Worm (Caenorhabditis elegans): ENCODE data around the gene orc-5.

ce11 chrIV:10782014-10782413, 47.6 kb upstream of the orc-5 start:
- TF ChIP-seq flh-1 (GFP tag; optimal IDR thresholded peaks at IDR 0.05) (no peak), nhr-12 (tag; optimal IDR thresholded peaks at IDR 0.05) (no peak), ces-1 (GFP tag; optimal IDR thresholded peaks at IDR 0.05) (no peak), nhr-237 (tag; optimal IDR thresholded peaks at IDR 0.05) (no peak), nhr-76 (tag; optimal IDR thresholded peaks at IDR 0.05) (no peak), ztf-11 (tag; optimal IDR thresholded peaks at IDR 0.05) (no peak), snpc-4 (tag; optimal IDR thresholded peaks at IDR 0.05) (no peak), lin-13 (tag; optimal IDR thresholded peaks at IDR 0.05) (no peak), sptf-1 (tag; optimal IDR thresholded peaks at IDR 0.05) (no peak), M03D4.4 (tag; optimal IDR thresholded peaks at IDR 0.05) (no peak)

Measured in whole organism, mixed stage, embryonic.